Worm (Caenorhabditis elegans): ENCODE results near the gene R05H5.4.
A peak's percentile ranks its signal among the peaks of the same experiment; 100 is the strongest.

The R05H5.4 gene

DNA sequence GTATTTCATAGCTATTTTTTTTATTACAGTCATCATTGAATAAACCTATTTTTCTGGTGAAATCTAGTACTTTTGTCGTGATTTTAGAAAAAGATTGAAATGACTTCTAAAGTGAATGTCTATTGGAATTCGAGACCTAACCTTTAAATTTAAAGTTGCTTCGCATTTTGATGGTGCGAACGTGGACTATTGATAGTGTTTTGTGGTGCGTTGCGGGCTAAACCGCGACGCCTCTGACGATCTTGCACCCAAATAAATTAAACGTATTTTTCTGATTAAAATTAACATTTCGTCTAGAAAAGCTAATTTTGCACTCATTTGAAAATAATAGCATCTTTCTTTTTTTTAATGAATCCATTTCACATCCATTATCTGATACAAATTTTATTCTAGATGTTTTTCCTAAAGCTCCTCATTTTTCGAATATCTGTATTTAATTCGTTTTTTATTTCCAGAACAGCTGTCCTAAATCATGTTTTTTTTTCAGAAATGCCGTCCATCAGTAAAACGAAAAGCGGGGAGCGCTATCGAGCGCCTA is 27.3 kb downstream of the R05H5.4 start, which contains the start of gene wbp-11 (continued):
- TF ChIP-seq pag-3 (tag; optimal IDR thresholded peaks at IDR 0.05; ENCODE audit: borderline replicate concordance, insufficient read depth) (no peak), nhr-47 (tag; optimal IDR thresholded peaks at IDR 0.05) (no peak), nhr-28 (tag; optimal IDR thresholded peaks at IDR 0.05) (no peak), C04F5.9 (tag; optimal IDR thresholded peaks at IDR 0.05) (no peak), ama-1 (optimal IDR thresholded peaks at IDR 0.05) (no peak), swsn-7 (tag; optimal IDR thresholded peaks at IDR 0.05) (no peak), hpl-2 (GFP tag; optimal IDR thresholded peaks at IDR 0.05) (no peak), egl-27 (tag; optimal IDR thresholded peaks at IDR 0.05) (no peak), sup-37 (GFP tag; optimal IDR thresholded peaks at IDR 0.05) (no peak), ces-1 (GFP tag; optimal IDR thresholded peaks at IDR 0.05) (no peak), nhr-76 (tag; optimal IDR thresholded peaks at IDR 0.05) (no peak), grh-1 (GFP tag; IDR thresholded peaks at IDR 0.05) (no peak), dpl-1 (GFP tag; optimal IDR thresholded peaks at IDR 0.05) (peak in 2 of 3 experiments; percentile 34 to 64), fkh-10 (GFP tag; optimal IDR thresholded peaks at IDR 0.05) (no peak), sptf-1 (tag; optimal IDR thresholded peaks at IDR 0.05) (no peak), alr-1 (tag; optimal IDR thresholded peaks at IDR 0.05; ENCODE audit: borderline replicate concordance) (no peak), lin-15B (tag; optimal IDR thresholded peaks at IDR 0.05) (peak; percentile 33), aha-1 (tag; optimal IDR thresholded peaks at IDR 0.05) (no peak), mdl-1 (tag; optimal IDR thresholded peaks at IDR 0.05) (no peak), lin-35 (GFP tag; optimal IDR thresholded peaks at IDR 0.05) (peak; percentile 49 to 76), unc-130 (tag; optimal IDR thresholded peaks at IDR 0.05) (no peak), fkh-4 (tag; optimal IDR thresholded peaks at IDR 0.05; ENCODE audit: borderline replicate concordance) (no peak), pax-3 (tag; optimal IDR thresholded peaks at IDR 0.05) (no peak), ceh-90 (tag; optimal IDR thresholded peaks at IDR 0.05) (no peak), zag-1 (tag; optimal IDR thresholded peaks at IDR 0.05) (no peak), xbp-1 (tag; optimal IDR thresholded peaks at IDR 0.05) (no peak), aly-2 (tag; optimal IDR thresholded peaks at IDR 0.05) (no peak), lin-13 (GFP tag; optimal IDR thresholded peaks at IDR 0.05) (no peak), mep-1 (tag; optimal IDR thresholded peaks at IDR 0.05) (no peak), blmp-1 (tag; optimal IDR thresholded peaks at IDR 0.05) (peak; percentile 33), unc-62 (GFP tag; optimal IDR thresholded peaks at IDR 0.05) (no peak), jun-1 (tag; optimal IDR thresholded peaks at IDR 0.05) (no peak), nhr-237 (tag; optimal IDR thresholded peaks at IDR 0.05) (no peak), ztf-11 (tag; optimal IDR thresholded peaks at IDR 0.05) (no peak), isw-1 (GFP tag; IDR thresholded peaks at IDR 0.05) (no peak), nhr-77 (tag; optimal IDR thresholded peaks at IDR 0.05) (no peak), pqm-1 (tag; optimal IDR thresholded peaks at IDR 0.05) (no peak), C16A3.4 (tag; optimal IDR thresholded peaks at IDR 0.05) (peak; percentile 37), skn-1 (tag; optimal IDR thresholded peaks at IDR 0.05) (no peak), fos-1 (tag; optimal IDR thresholded peaks at IDR 0.05) (no peak), irx-1 (tag; optimal IDR thresholded peaks at IDR 0.05) (no peak), tbx-2 (tag; optimal IDR thresholded peaks at IDR 0.05) (no peak), ceh-82 (tag; optimal IDR thresholded peaks at IDR 0.05) (peak in 1 of 3 experiments; percentile 8), Y116A8C.19 (tag; optimal IDR thresholded peaks at IDR 0.05; ENCODE audit: borderline replicate concordance) (no peak), elt-2 (tag; optimal IDR thresholded peaks at IDR 0.05) (no peak), lin-14 (GFP tag; optimal IDR thresholded peaks at IDR 0.05) (peak; percentile 6), hlh-4 (tag; optimal IDR thresholded peaks at IDR 0.05) (no peak), dsc-1 (tag; optimal IDR thresholded peaks at IDR 0.05) (no peak), mef-2 (tag; optimal IDR thresholded peaks at IDR 0.05) (no peak), nhr-11 (tag; optimal IDR thresholded peaks at IDR 0.05) (no peak), mab-9 (GFP tag; IDR thresholded peaks at IDR 0.05) (no peak), unc-86 (tag; optimal IDR thresholded peaks at IDR 0.05) (no peak), efl-1 (optimal IDR thresholded peaks at IDR 0.05) (peak; percentile 21 to 48), efl-1 (GFP tag; optimal IDR thresholded peaks at IDR 0.05 in 1 of 2) (peak; percentile 57 to 89)
